Worm (Caenorhabditis elegans): ENCODE results near the gene F25B4.8.

F25B4.8 gene

ce11 chrV:5699835-5700441, 8.4 kb upstream of the F25B4.8 start, which contains the start of gene clec-1:
Gene clec-1 (plus strand): TSS chrV:5700154.
- peak; percentile 56 for TF ChIP-seq ama-1 (optimal IDR thresholded peaks at IDR 0.05)
- no peak for TF ChIP-seq nhr-23 (tag; optimal IDR thresholded peaks at IDR 0.05)

DNA sequence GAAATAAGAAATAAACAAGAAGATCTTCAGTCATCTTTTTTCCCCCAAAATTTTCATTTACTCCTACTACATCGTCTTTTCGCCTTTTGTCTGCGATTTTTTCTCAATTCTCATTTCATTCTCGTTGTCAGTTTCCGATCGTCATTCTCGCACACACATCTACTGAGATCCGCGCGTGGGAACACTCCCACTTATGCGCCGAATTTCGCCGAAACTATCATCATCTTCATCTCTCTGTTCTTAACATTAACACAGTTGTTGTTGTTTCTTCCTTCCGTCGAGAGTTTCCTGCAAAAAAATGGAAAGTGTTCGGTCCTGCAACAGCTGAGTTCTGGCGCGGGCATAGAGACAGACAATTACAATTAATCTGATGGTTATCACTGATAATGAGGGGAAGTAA, 6.1 kb upstream of the F25B4.8 start:
- TF ChIP-seq skn-1 (tag; optimal IDR thresholded peaks at IDR 0.05): no peak
- no peak for TF ChIP-seq nhr-43 (tag; optimal IDR thresholded peaks at IDR 0.05; ENCODE audit: poor library complexity, severe bottlenecking)
- TF ChIP-seq zag-1 (tag; optimal IDR thresholded peaks at IDR 0.05): no peak
- TF ChIP-seq nhr-23 (tag; optimal IDR thresholded peaks at IDR 0.05): peak; percentile 24
- no peak for TF ChIP-seq hmg-11 (tag; optimal IDR thresholded peaks at IDR 0.05)
- TF ChIP-seq eor-1 (tag; optimal IDR thresholded peaks at IDR 0.05): no peak
- TF ChIP-seq nhr-11 (tag; optimal IDR thresholded peaks at IDR 0.05): no peak
- TF ChIP-seq fos-1 (tag; optimal IDR thresholded peaks at IDR 0.05): no peak
- TF ChIP-seq nhr-25 (tag; optimal IDR thresholded peaks at IDR 0.05): no peak
- TF ChIP-seq snpc-4 (tag; optimal IDR thresholded peaks at IDR 0.05): no peak
- TF ChIP-seq elt-3 (tag; optimal IDR thresholded peaks at IDR 0.05): peak in 1 of 3 experiments; percentile 39
- no peak for TF ChIP-seq elt-1 (tag; optimal IDR thresholded peaks at IDR 0.05)
- TF ChIP-seq ceh-28 (tag; optimal IDR thresholded peaks at IDR 0.05): peak; percentile 7

- TF ChIP-seq elt-2 (tag; optimal IDR thresholded peaks at IDR 0.05) (peak; percentile 45), jun-1 (tag; optimal IDR thresholded peaks at IDR 0.05) (no peak), mdl-1 (tag; optimal IDR thresholded peaks at IDR 0.05) (no peak), pha-4 (tag; optimal IDR thresholded peaks at IDR 0.05) (no peak), nhr-12 (tag; optimal IDR thresholded peaks at IDR 0.05) (no peak), fkh-10 (GFP tag; optimal IDR thresholded peaks at IDR 0.05) (no peak), nhr-77 (tag; optimal IDR thresholded peaks at IDR 0.05) (no peak), sea-2 (GFP tag; optimal IDR thresholded peaks at IDR 0.05) (no peak), elt-1 (tag; optimal IDR thresholded peaks at IDR 0.05) (no peak), ZK546.5 (tag; optimal IDR thresholded peaks at IDR 0.05) (no peak), ceh-82 (tag; optimal IDR thresholded peaks at IDR 0.05) (no peak), aly-2 (tag; optimal IDR thresholded peaks at IDR 0.05) (no peak), pqm-1 (tag; optimal IDR thresholded peaks at IDR 0.05) (peak; percentile 30), nhr-28 (tag; optimal IDR thresholded peaks at IDR 0.05) (no peak)
These were observed 4.7 kb upstream of the F25B4.8 start for ce11 chrV:5696177-5696576.

DNA sequence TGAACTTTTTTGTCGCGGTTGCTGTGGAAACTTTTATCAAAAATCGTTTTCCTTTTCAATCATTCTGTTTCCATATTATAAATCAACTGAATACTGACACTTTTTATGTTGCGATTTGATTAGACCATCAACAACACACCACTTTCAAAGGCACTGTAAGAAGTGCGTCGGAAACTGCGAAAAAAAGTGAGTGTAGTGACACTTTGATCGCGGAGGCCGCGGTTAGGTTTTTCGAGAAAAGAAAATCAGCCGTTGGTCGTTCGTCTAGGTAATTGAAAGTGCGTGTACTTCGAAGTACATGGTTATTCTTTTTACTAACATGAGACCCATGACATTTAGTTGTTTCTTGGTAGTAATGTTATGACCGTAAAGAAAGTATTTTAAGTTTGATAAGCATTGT, 4.1 kb upstream of the F25B4.8 start:
- TF ChIP-seq daf-12 (tag; optimal IDR thresholded peaks at IDR 0.05) (no peak), ceh-16 (tag; optimal IDR thresholded peaks at IDR 0.05) (no peak), egl-27 (tag; optimal IDR thresholded peaks at IDR 0.05) (no peak), snpc-4 (tag; optimal IDR thresholded peaks at IDR 0.05) (no peak), jun-1 (tag; optimal IDR thresholded peaks at IDR 0.05) (no peak), nhr-43 (tag; optimal IDR thresholded peaks at IDR 0.05; ENCODE audit: poor library complexity, severe bottlenecking) (no peak), eor-1 (tag; optimal IDR thresholded peaks at IDR 0.05) (no peak), ZK546.5 (tag; optimal IDR thresholded peaks at IDR 0.05) (no peak), elt-3 (tag; optimal IDR thresholded peaks at IDR 0.05) (no peak), pha-4 (tag; optimal IDR thresholded peaks at IDR 0.05) (no peak), nhr-11 (tag; optimal IDR thresholded peaks at IDR 0.05) (no peak), elt-1 (tag; optimal IDR thresholded peaks at IDR 0.05) (no peak)

DNA sequence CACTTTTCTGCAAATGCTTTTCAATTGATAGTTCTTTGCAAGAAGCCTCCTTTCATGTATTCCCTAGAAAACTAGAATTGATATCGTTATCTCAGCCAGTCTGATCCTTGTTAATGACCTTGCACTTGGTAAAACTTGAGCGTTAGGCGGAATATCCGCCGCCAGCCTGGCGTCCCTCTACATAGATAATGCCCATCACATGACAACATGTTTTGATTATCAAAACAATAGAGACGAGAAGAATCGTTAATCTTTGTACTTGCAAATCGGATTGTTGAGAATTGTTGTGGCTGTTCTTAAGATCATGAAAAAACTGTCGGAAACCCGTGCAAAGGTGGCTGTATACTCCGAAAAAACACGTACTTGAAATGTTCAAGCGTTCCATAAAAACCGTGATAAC, 2.1 kb upstream of the F25B4.8 start:
- no peak for TF ChIP-seq mdl-1 (tag; optimal IDR thresholded peaks at IDR 0.05)
- TF ChIP-seq elt-1 (tag; optimal IDR thresholded peaks at IDR 0.05): no peak
- no peak for TF ChIP-seq nhr-76 (tag; optimal IDR thresholded peaks at IDR 0.05)
- TF ChIP-seq skn-1 (tag; optimal IDR thresholded peaks at IDR 0.05): no peak
- peak; percentile 68 for TF ChIP-seq nhr-25 (tag; optimal IDR thresholded peaks at IDR 0.05)
- peak; percentile 83 for TF ChIP-seq nhr-43 (tag; optimal IDR thresholded peaks at IDR 0.05; ENCODE audit: poor library complexity, severe bottlenecking)
- TF ChIP-seq lin-15B (tag; optimal IDR thresholded peaks at IDR 0.05): no peak
- TF ChIP-seq unc-39 (tag; optimal IDR thresholded peaks at IDR 0.05): no peak
